Worm (Caenorhabditis elegans) whole organism, L3 larva: ENCODE measurements around the gene C04E6.8.

Experiments
- ama-1 ChIP-seq: fragments of 150-350 bp; optimal IDR thresholded peaks from 2 replicates; lab custom pipeline; 2018
- ceh-16 ChIP-seq: sonication (generic microtip); optimal IDR thresholded peaks from 2 replicates; lab custom pipeline; 2017; ENCODE audit warnings: missing biosample characterization, missing genetic modification characterization
- ceh-28 ChIP-seq: fragments of 150-350 bp; optimal IDR thresholded peaks from 2 replicates; lab custom pipeline; 2014; ENCODE audit warnings: missing biosample characterization, missing genetic modification reagents, missing genetic modification characterization
- ceh-9 ChIP-seq: sonication (generic microtip); optimal IDR thresholded peaks from 2 replicates; lab custom pipeline; 2018; ENCODE audit warnings: missing biosample characterization, missing genetic modification characterization
- daf-12 ChIP-seq: fragments of 150-350 bp; optimal IDR thresholded peaks from 2 replicates; lab custom pipeline; 2014; ENCODE audit warnings: missing biosample characterization, missing genetic modification reagents, missing genetic modification characterization
- egl-27 ChIP-seq: sonication (generic microtip); optimal IDR thresholded peaks from 4 replicates; lab custom pipeline; 2017; ENCODE audit warnings: missing biosample characterization, missing genetic modification reagents, missing genetic modification characterization
- egl-5 ChIP-seq: fragments of 150-350 bp; optimal IDR thresholded peaks from 2 replicates; lab custom pipeline; 2017; ENCODE audit warnings: missing biosample characterization, missing genetic modification reagents, missing genetic modification characterization, inconsistent platforms
- elt-1 ChIP-seq: fragments of 150-350 bp; optimal IDR thresholded peaks from 2 replicates; lab custom pipeline; 2014; ENCODE audit warnings: missing biosample characterization, missing genetic modification characterization
- elt-2 ChIP-seq: sonication (generic microtip); optimal IDR thresholded peaks from 2 replicates; lab custom pipeline; 2016; ENCODE audit warnings: missing genetic modification reagents, mild to moderate bottlenecking, missing genetic modification characterization, missing compliant biosample characterization
- elt-3 ChIP-seq, 3 experiments: fragments of 150-350 bp in 1 of 3; sonication (generic microtip) in 2 of 3; optimal IDR thresholded peaks; 2 replicates in 2 of 3; 4 replicates in 1 of 3; lab custom pipeline; 2014 to 2017; ENCODE audit warnings: missing biosample characterization in 3 of 3, missing genetic modification characterization in 3 of 3
- eor-1 ChIP-seq, 2 experiments: fragments of 150-350 bp; optimal IDR thresholded peaks; 2 replicates each; lab custom pipeline; 2014 to 2018; ENCODE audit warnings: missing biosample characterization in 2 of 2, missing genetic modification characterization in 2 of 2
- fkh-10 ChIP-seq: sonication (generic microtip); optimal IDR thresholded peaks from 2 replicates; lab custom pipeline; 2017; ENCODE audit warnings: missing biosample characterization, missing genetic modification reagents, missing genetic modification characterization
- fos-1 ChIP-seq: fragments of 150-350 bp; optimal IDR thresholded peaks from 2 replicates; lab custom pipeline; 2014; ENCODE audit warnings: missing biosample characterization, missing genetic modification characterization
- jun-1 ChIP-seq: fragments of 150-350 bp; optimal IDR thresholded peaks from 2 replicates; lab custom pipeline; 2014; ENCODE audit warnings: missing biosample characterization, missing genetic modification reagents, missing genetic modification characterization
- lin-15B ChIP-seq: fragments of 150-350 bp; optimal IDR thresholded peaks from 2 replicates; lab custom pipeline; 2014; ENCODE audit warnings: missing biosample characterization, missing genetic modification characterization
- lin-39 ChIP-seq: fragments of 150-350 bp; optimal IDR thresholded peaks from 2 replicates; lab custom pipeline; 2018; ENCODE audit warnings: missing biosample characterization, missing genetic modification reagents, missing genetic modification characterization
- mdl-1 ChIP-seq: fragments of 150-350 bp; optimal IDR thresholded peaks from 2 replicates; lab custom pipeline; 2014; ENCODE audit warnings: missing biosample characterization, missing genetic modification characterization
- mml-1 ChIP-seq: fragments of 150-350 bp; sonication (generic microtip); optimal IDR thresholded peaks from 3 replicates; lab custom pipeline; 2014; ENCODE audit warnings: missing biosample characterization, missing genetic modification characterization
- nfya-1 ChIP-seq: sonication (generic microtip); optimal IDR thresholded peaks from 2 replicates; lab custom pipeline; 2017; ENCODE audit warnings: missing genetic modification characterization, mild to moderate bottlenecking, missing compliant biosample characterization, antibody characterized with exemption, moderate library complexity; ENCODE audit not compliant: insufficient read depth
- nhr-12 ChIP-seq: fragments of 150-350 bp; optimal IDR thresholded peaks from 2 replicates; lab custom pipeline; 2014; ENCODE audit warnings: missing biosample characterization, missing genetic modification characterization
- nhr-28 ChIP-seq: fragments of 150-350 bp; optimal IDR thresholded peaks from 2 replicates; lab custom pipeline; 2014; ENCODE audit warnings: missing biosample characterization, missing genetic modification characterization
- nhr-43 ChIP-seq: sonication (generic microtip); optimal IDR thresholded peaks from 2 replicates; lab custom pipeline; 2016; ENCODE audit warnings: mild to moderate bottlenecking, missing genetic modification characterization, missing compliant biosample characterization; ENCODE audit not compliant: poor library complexity, severe bottlenecking
- nhr-76 ChIP-seq: fragments of 150-350 bp; sonication (generic microtip); optimal IDR thresholded peaks from 5 replicates; lab custom pipeline; 2014; ENCODE audit warnings: missing biosample characterization, missing genetic modification characterization
- nhr-77 ChIP-seq: fragments of 150-350 bp; optimal IDR thresholded peaks from 2 replicates; lab custom pipeline; 2014; ENCODE audit warnings: missing biosample characterization, missing genetic modification characterization
- pha-4 ChIP-seq: fragments of 150-350 bp; optimal IDR thresholded peaks from 2 replicates; lab custom pipeline; 2014; ENCODE audit warnings: missing biosample characterization, missing genetic modification reagents, missing genetic modification characterization
- sea-2 ChIP-seq: fragments of 150-350 bp; sonication (generic microtip); optimal IDR thresholded peaks from 4 replicates; lab custom pipeline; 2014; ENCODE audit warnings: missing biosample characterization, missing genetic modification reagents, missing genetic modification characterization
- snpc-4 ChIP-seq: fragments of 150-350 bp; optimal IDR thresholded peaks from 2 replicates; lab custom pipeline; 2014; ENCODE audit warnings: missing biosample characterization, missing genetic modification characterization
- tbx-2 ChIP-seq: sonication (generic microtip); optimal IDR thresholded peaks from 2 replicates; lab custom pipeline; 2016; ENCODE audit warnings: mild to moderate bottlenecking, missing genetic modification characterization, missing compliant biosample characterization
- unc-39 ChIP-seq: sonication (generic microtip); optimal IDR thresholded peaks from 4 replicates; lab custom pipeline; 2017; ENCODE audit warnings: missing biosample characterization, missing genetic modification characterization
- unc-62 ChIP-seq: fragments of 150-350 bp; sonication (generic microtip); optimal IDR thresholded peaks from 4 replicates; lab custom pipeline; 2014; ENCODE audit warnings: missing biosample characterization, missing genetic modification reagents, missing genetic modification characterization
- zag-1 ChIP-seq: fragments of 150-350 bp; optimal IDR thresholded peaks from 2 replicates; lab custom pipeline; 2014; ENCODE audit warnings: missing biosample characterization, missing genetic modification characterization
- ztf-11 ChIP-seq: fragments of 150-350 bp; optimal IDR thresholded peaks from 2 replicates; lab custom pipeline; 2014; ENCODE audit warnings: missing biosample characterization, missing genetic modification characterization
- ztf-4 ChIP-seq: fragments of 150-350 bp; optimal IDR thresholded peaks from 2 replicates; lab custom pipeline; 2014; ENCODE audit warnings: missing biosample characterization, missing genetic modification characterization

The C04E6.8 gene

ce11 chrV:5899940-5900339 is 16.3 kb upstream of the C04E6.8 start, which contains the start of gene srd-16:
TSS of gene srd-16 (minus strand) at chrV:5900040.
- TF ChIP-seq mml-1 (tag; lab: Kevin White, UChicago) (no peak), jun-1 (no peak), nhr-77 (no peak), ceh-16 (tag; lab: Kevin White, UChicago) (no peak), eor-1 (tag; optimal IDR thresholded peaks at IDR 0.05; lab: Kevin White, UChicago) (no peak), lin-15B (tag; lab: Kevin White, UChicago) (no peak), daf-12 (tag; lab: Kevin White, UChicago) (no peak), elt-2 (tag; lab: Kevin White, UChicago) (no peak), egl-5 (no peak), unc-62 (no peak), egl-27 (tag; lab: Kevin White, UChicago) (no peak), nhr-28 (tag; lab: Kevin White, UChicago) (no peak), nfya-1 (tag; lab: Kevin White, UChicago) (no peak), ama-1 (no peak), unc-39 (no peak)

ce11 chrV:5895021-5895420 is 11.4 kb upstream of the C04E6.8 start, which contains the start of gene grd-9:
TSS of gene grd-9 (plus strand) at chrV:5895321.
- no peak for TF ChIP-seq elt-3 (tag; optimal IDR thresholded peaks at IDR 0.05; lab: Kevin White, UChicago)
- TF ChIP-seq mml-1 (tag; lab: Kevin White, UChicago) = no peak
- no peak for TF ChIP-seq nhr-12 (tag; lab: Kevin White, UChicago)
- no peak for TF ChIP-seq nhr-76
- TF ChIP-seq zag-1 = no peak
- TF ChIP-seq fkh-10 (GFP tag; lab: Kevin White, UChicago) = no peak
- TF ChIP-seq ztf-4 (tag; lab: Kevin White, UChicago) = no peak
- no peak for TF ChIP-seq sea-2 (GFP tag; lab: Kevin White, UChicago)
- TF ChIP-seq nfya-1 (tag; lab: Kevin White, UChicago) = no peak
- TF ChIP-seq fos-1 (tag; lab: Kevin White, UChicago) = no peak
- no peak for TF ChIP-seq snpc-4 (tag; lab: Kevin White, UChicago)
- TF ChIP-seq nhr-28 (tag; lab: Kevin White, UChicago) = no peak
- TF ChIP-seq, all 47 proteins: peak for 0

ce11 chrV:5893015-5893414 is 9.4 kb upstream of the C04E6.8 start, which contains the start of gene C04E6.7:
TSS of gene C04E6.7 (plus strand) at chrV:5893315.
- no peak for TF ChIP-seq ceh-16 (tag; lab: Kevin White, UChicago)
- no peak for TF ChIP-seq ceh-28 (tag; lab: Kevin White, UChicago)
- TF ChIP-seq tbx-2 (tag; lab: Kevin White, UChicago) = no peak
- no peak for TF ChIP-seq unc-62
- no peak for TF ChIP-seq elt-2 (tag; lab: Kevin White, UChicago)
- TF ChIP-seq eor-1 (tag; optimal IDR thresholded peaks at IDR 0.05; lab: Kevin White, UChicago) = no peak
- TF ChIP-seq daf-12 (tag; lab: Kevin White, UChicago) = no peak
- TF ChIP-seq elt-1 (tag; lab: Kevin White, UChicago) = no peak
- no peak for TF ChIP-seq ztf-11
- no peak for TF ChIP-seq pha-4 (tag; lab: Kevin White, UChicago)
- no peak for TF ChIP-seq ceh-9
- TF ChIP-seq nhr-43 = no peak
- no peak for TF ChIP-seq nhr-77
- TF ChIP-seq, all 47 proteins: peak for 0

ce11 chrV:5891204-5891603 is 7.6 kb upstream of the C04E6.8 start:
- no peak for TF ChIP-seq ama-1
- no peak for TF ChIP-seq mdl-1 (tag; lab: Kevin White, UChicago)
- no peak for TF ChIP-seq daf-12 (tag; lab: Kevin White, UChicago)
- TF ChIP-seq lin-39 (tag; lab: Kevin White, UChicago) = no peak
- no peak for TF ChIP-seq ztf-11
- TF ChIP-seq pha-4 (tag; lab: Kevin White, UChicago) = no peak
- no peak for TF ChIP-seq ztf-4 (tag; lab: Kevin White, UChicago)

ce11 chrV:5888820-5889219 is 5.2 kb upstream of the C04E6.8 start:
- TF ChIP-seq lin-39 (tag; lab: Kevin White, UChicago) (peak; percentile 79), ztf-4 (tag; lab: Kevin White, UChicago) (no peak), ceh-16 (tag; lab: Kevin White, UChicago) (no peak)
